Fruit fly (Drosophila melanogaster) whole organism, wandering third instar larva: ENCODE results near the gene Cyp4ae1.

ENCODE experiments used
- Sp1 ChIP-seq: fragments of 200-800 bp; sonication (Bioruptor generic); optimal IDR thresholded peaks from 3 replicates; lab custom pipeline; 2019; ENCODE audit warnings: missing biosample characterization, mild to moderate bottlenecking, missing genetic modification characterization, moderate library complexity
- Vsx2 ChIP-seq: fragments of 200-300, 225-300 bp; sonication (Bioruptor generic); optimal IDR thresholded peaks from 2 replicates; lab custom pipeline; 2018; ENCODE audit warnings: missing biosample characterization, missing genetic modification characterization; ENCODE audit not compliant: partially characterized antibody
- br ChIP-seq: fragments of 200-800 bp; sonication (Bioruptor generic); optimal IDR thresholded peaks from 2 replicates; lab custom pipeline; 2016; ENCODE audit warnings: missing biosample characterization, missing genetic modification characterization
- lola ChIP-seq: fragments of >200 bp; optimal IDR thresholded peaks from 2 replicates; lab custom pipeline; 2017; ENCODE audit warnings: missing biosample characterization, missing genetic modification characterization

dm6 chrX:2155868-2156267 lies 22.9 kb upstream of the Cyp4ae1 start:
- no peak for TF ChIP-seq Vsx2 (GFP tag; lab: Kevin White, UChicago)
- TF ChIP-seq lola (GFP tag; lab: Kevin White, UChicago), result no peak
- TF ChIP-seq br (GFP tag; lab: Kevin White, UChicago), result no peak
- no peak for TF ChIP-seq Sp1 (GFP tag; lab: Kevin White, UChicago)
